Fruit fly (Drosophila melanogaster): Measurements from ENCODE around the gene CG13085.

dm6 chr2L:19398317-19399234 lies 25.3 kb upstream of the CG13085 start, which contains the start of gene CG17544:
- TF ChIP-seq CG8478 (optimal IDR thresholded peaks at IDR 0.05) = no peak
- TF ChIP-seq CTCF (optimal IDR thresholded peaks at IDR 0.05) = no peak
